Fruit fly (Drosophila melanogaster) whole organism, embryonic: ENCODE measurements around the gene Cks85A.

Experiments used
- Abd-B ChIP-seq: fragments of 200-800 bp; sonication (Bioruptor generic); optimal IDR thresholded peaks from 2 replicates; lab custom pipeline; 2018; ENCODE audit warnings: missing biosample characterization, mild to moderate bottlenecking, missing genetic modification characterization, moderate library complexity
- CG10321 ChIP-seq: fragments of 200-800 bp; sonication (Bioruptor generic); IDR thresholded peaks from 2 replicates; pipeline ENCODE4 v1.3.6; 2022; ENCODE audit warnings: missing biosample characterization, missing genetic modification characterization
- CG10366 ChIP-seq: fragments of 200-800 bp; sonication (Bioruptor generic); IDR thresholded peaks from 2 replicates; pipeline ENCODE4 v1.3.6; 2022; ENCODE audit warnings: missing biosample characterization, missing genetic modification characterization
- CG11093 ChIP-seq: fragments of 200-800 bp; sonication (Bioruptor generic); IDR thresholded peaks from 3 replicates; pipeline ENCODE4 v1.3.6; 2022; ENCODE audit warnings: missing biosample characterization, missing genetic modification characterization
- CG12104 ChIP-seq: fragments of 200-800 bp; sonication (Bioruptor generic); optimal IDR thresholded peaks from 3 replicates; lab custom pipeline; 2016; ENCODE audit warnings: missing biosample characterization, missing genetic modification characterization
- CG12744 ChIP-seq: fragments of 200-800 bp; sonication (Bioruptor generic); optimal IDR thresholded peaks from 2 replicates; lab custom pipeline; 2016; ENCODE audit warnings: missing biosample characterization, missing genetic modification characterization
- CG13775 ChIP-seq: fragments of 200-800 bp; sonication (Bioruptor generic); optimal IDR thresholded peaks from 3 replicates; lab custom pipeline; 2017; ENCODE audit warnings: missing biosample characterization, mild to moderate bottlenecking, missing genetic modification characterization
- CG14050 ChIP-seq: fragments of 200-800 bp; sonication (Bioruptor generic); IDR thresholded peaks from 3 replicates; pipeline ENCODE4 v1.3.6; 2022; ENCODE audit warnings: missing biosample characterization, missing genetic modification characterization
- CG1602 ChIP-seq: fragments of 200-800 bp; sonication (Bioruptor generic); optimal IDR thresholded peaks from 3 replicates; lab custom pipeline; 2016; ENCODE audit warnings: missing biosample characterization, missing genetic modification characterization
- CG1647 ChIP-seq: fragments of 200-800 bp; sonication (Bioruptor generic); optimal IDR thresholded peaks from 3 replicates; lab custom pipeline; 2016; ENCODE audit warnings: missing biosample characterization, missing genetic modification characterization
- CG17385 ChIP-seq: fragments of 200-800 bp; sonication (Bioruptor generic); optimal IDR thresholded peaks from 3 replicates; lab custom pipeline; 2018; ENCODE audit warnings: missing biosample characterization, mild to moderate bottlenecking, missing genetic modification characterization
- CG18619 ChIP-seq: fragments of 200-800 bp; sonication (Bioruptor generic); optimal IDR thresholded peaks from 3 replicates; lab custom pipeline; 2017; ENCODE audit warnings: missing biosample characterization, mild to moderate bottlenecking, missing genetic modification characterization
- CG2116 ChIP-seq: fragments of 200-800 bp; sonication (Bioruptor generic); optimal IDR thresholded peaks from 3 replicates; lab custom pipeline; 2018; ENCODE audit warnings: missing biosample characterization, mild to moderate bottlenecking, missing genetic modification characterization
- CG2199 ChIP-seq: fragments of 200-800 bp; sonication (Bioruptor generic); IDR thresholded peaks from 3 replicates; pipeline ENCODE4 v1.3.6; 2022; ENCODE audit warnings: missing biosample characterization, missing genetic modification characterization
- CG2678 ChIP-seq: fragments of 200-800 bp; sonication (Bioruptor generic); optimal IDR thresholded peaks from 3 replicates; lab custom pipeline; 2019; ENCODE audit warnings: missing biosample characterization, mild to moderate bottlenecking, missing genetic modification characterization, moderate library complexity
- CG42726 ChIP-seq: fragments of 200-800 bp; sonication (Bioruptor generic); IDR thresholded peaks from 2 replicates; pipeline ENCODE4 v1.3.6; 2022; ENCODE audit warnings: missing biosample characterization, missing genetic modification characterization; ENCODE audit not compliant: partially characterized antibody
- CG6254 ChIP-seq: fragments of 200-800 bp; sonication (Bioruptor generic); optimal IDR thresholded peaks from 3 replicates; lab custom pipeline; 2017; ENCODE audit warnings: mild to moderate bottlenecking, missing biosample characterization, missing genetic modification reagents, missing genetic modification characterization
- CG6854 ChIP-seq: fragments of 200-800 bp; sonication (Bioruptor generic); optimal IDR thresholded peaks from 3 replicates; lab custom pipeline; 2017; ENCODE audit warnings: missing biosample characterization, mild to moderate bottlenecking, missing genetic modification characterization
- CG7556 ChIP-seq: fragments of 200-800 bp; sonication (Bioruptor generic); optimal IDR thresholded peaks from 2 replicates; lab custom pipeline; 2017; ENCODE audit warnings: missing biosample characterization, mild to moderate bottlenecking, missing genetic modification characterization
- CG7839 ChIP-seq: fragments of 200-800 bp; sonication (Bioruptor generic); optimal IDR thresholded peaks from 3 replicates; lab custom pipeline; 2018; ENCODE audit warnings: missing biosample characterization, mild to moderate bottlenecking, missing genetic modification characterization, moderate library complexity
- CG8290 ChIP-seq, 3 experiments: fragments of 200-800 bp; sonication (Bioruptor generic); optimal IDR thresholded peaks; 2 replicates each; lab custom pipeline; 2016 to 2019; ENCODE audit warnings: missing biosample characterization in 3 of 3, missing genetic modification characterization in 3 of 3, mild to moderate bottlenecking in 2 of 3, moderate library complexity in 1 of 3
- CG9932 ChIP-seq: fragments of 200-800 bp; sonication (Bioruptor generic); IDR thresholded peaks from 2 replicates; pipeline ENCODE4 v1.3.6; 2022; ENCODE audit warnings: missing biosample characterization, missing genetic modification characterization
- Dp ChIP-seq: fragments of 200-800 bp; sonication (Bioruptor generic); optimal IDR thresholded peaks from 2 replicates; lab custom pipeline; 2018; ENCODE audit warnings: missing biosample characterization, mild to moderate bottlenecking, missing genetic modification characterization, moderate library complexity
- E2f1 ChIP-seq: fragments of 200-800 bp; sonication (Bioruptor generic); IDR thresholded peaks from 2 replicates; pipeline ENCODE4 v1.3.6; 2022; ENCODE audit warnings: missing biosample characterization, missing genetic modification characterization
- Ets65A ChIP-seq: fragments of 200-800 bp; sonication (Bioruptor generic); peaks from one replicate; lab custom pipeline; 2016; ENCODE audit warnings: missing biosample characterization, missing genetic modification characterization
- HLH3B ChIP-seq: fragments of 200-800 bp; sonication (Bioruptor generic); IDR thresholded peaks from 2 replicates; pipeline ENCODE4 v1.3.6; 2022; ENCODE audit warnings: missing biosample characterization, missing genetic modification characterization
- HmgD ChIP-seq: fragments of 200-800 bp; sonication (Bioruptor generic); optimal IDR thresholded peaks from 3 replicates; lab custom pipeline; 2016; ENCODE audit warnings: missing biosample characterization, missing genetic modification characterization
- Jarid2 ChIP-seq: fragments of 200-800 bp; sonication (Bioruptor generic); optimal IDR thresholded peaks from 3 replicates; lab custom pipeline; 2017; ENCODE audit warnings: mild to moderate bottlenecking, missing biosample characterization, missing genetic modification reagents, missing genetic modification characterization
- Lpt ChIP-seq: fragments of >200 bp; optimal IDR thresholded peaks from 2 replicates; lab custom pipeline; 2018; ENCODE audit warnings: missing biosample characterization, missing genetic modification characterization
- Optix ChIP-seq: fragments of 200-800 bp; sonication (Bioruptor generic); IDR thresholded peaks from 3 replicates; pipeline ENCODE4 v1.3.6; 2022; ENCODE audit warnings: missing biosample characterization, missing genetic modification characterization
- Scr ChIP-seq: fragments of 200-800 bp; sonication (Bioruptor generic); IDR thresholded peaks from 2 replicates; pipeline ENCODE4 v1.3.6; 2022; ENCODE audit warnings: missing biosample characterization, missing genetic modification characterization; ENCODE audit not compliant: partially characterized antibody
- ac ChIP-seq: fragments of 200-800 bp; sonication (Bioruptor generic); optimal IDR thresholded peaks from 3 replicates; lab custom pipeline; 2017; ENCODE audit warnings: missing biosample characterization, mild to moderate bottlenecking, missing genetic modification characterization
- aop ChIP-seq: fragments of 200-800 bp; sonication (Bioruptor generic); IDR thresholded peaks from 2 replicates; pipeline ENCODE4 v1.3.6; 2022; ENCODE audit warnings: missing biosample characterization, missing genetic modification characterization
- ato ChIP-seq: fragments of 200-800 bp; sonication (Bioruptor generic); IDR thresholded peaks from 2 replicates; pipeline ENCODE4 v1.3.6; 2022; ENCODE audit warnings: missing biosample characterization, missing genetic modification characterization; ENCODE audit not compliant: partially characterized antibody
- cas ChIP-seq: fragments of 200-800 bp; sonication (Bioruptor generic); IDR thresholded peaks from 2 replicates; pipeline ENCODE4 v1.3.6; 2022; ENCODE audit warnings: missing biosample characterization, missing genetic modification characterization
- cato ChIP-seq: fragments of 200-800 bp; sonication (Bioruptor generic); optimal IDR thresholded peaks from 2 replicates; lab custom pipeline; 2016; ENCODE audit warnings: missing biosample characterization, missing genetic modification characterization, borderline replicate concordance
- dm ChIP-seq: fragments of 200-800 bp; sonication (Bioruptor generic); optimal IDR thresholded peaks from 3 replicates; lab custom pipeline; 2016; ENCODE audit warnings: missing biosample characterization, missing genetic modification characterization
- gcm ChIP-seq: fragments of 200-800 bp; sonication (Bioruptor generic); optimal IDR thresholded peaks from 2 replicates; lab custom pipeline; 2019; ENCODE audit warnings: missing biosample characterization, mild to moderate bottlenecking, missing genetic modification characterization, moderate library complexity
- insv ChIP-seq, 2 experiments: fragments of 200-800 bp; sonication (Bioruptor generic); optimal IDR thresholded peaks; 3 replicates each; lab custom pipeline; 2016 to 2018; ENCODE audit warnings: missing biosample characterization in 2 of 2, missing genetic modification characterization in 2 of 2
- kah ChIP-seq: fragments of 200-800 bp; sonication (Bioruptor generic); optimal IDR thresholded peaks from 2 replicates; lab custom pipeline; 2018; ENCODE audit warnings: missing biosample characterization, mild to moderate bottlenecking, missing genetic modification characterization
- lbe ChIP-seq: fragments of 200-800 bp; sonication (Bioruptor generic); optimal IDR thresholded peaks from 2 replicates; lab custom pipeline; 2016; ENCODE audit warnings: missing biosample characterization, mild to moderate bottlenecking, missing genetic modification characterization
- pan ChIP-seq, 4 experiments: fragments of >200 bp in 3 of 4; fragments of 200-800 bp in 1 of 4; sonication (Bioruptor generic) in 1 of 4; optimal IDR thresholded peaks in 3 of 4; IDR thresholded peaks in 1 of 4; 2 replicates each; pipeline versions ENCODE4 v1.3.6 to Lab custom; 2017 to 2022; ENCODE audit warnings: missing biosample characterization in 2 of 4, missing genetic modification characterization in 2 of 4, mixed read lengths in 1 of 4
- prd ChIP-seq, 3 experiments: fragments of >200 bp in 2 of 3; fragments of 200-800 bp in 1 of 3; sonication (Bioruptor generic) in 1 of 3; optimal IDR thresholded peaks in 2 of 3; IDR thresholded peaks in 1 of 3; 2 replicates in 2 of 3; 3 replicates in 1 of 3; pipeline versions ENCODE4 v1.3.6 to Lab custom; 2017 to 2022; ENCODE audit warnings: missing biosample characterization in 1 of 3, missing genetic modification characterization in 1 of 3
- sna ChIP-seq: fragments of 200-800 bp; sonication (Bioruptor generic); IDR thresholded peaks from 2 replicates; pipeline ENCODE4 v1.3.6; 2022; ENCODE audit warnings: missing biosample characterization, missing genetic modification characterization; ENCODE audit not compliant: partially characterized antibody
- unpg ChIP-seq: fragments of 200-800 bp; sonication (Bioruptor generic); optimal IDR thresholded peaks from 3 replicates; lab custom pipeline; 2018; ENCODE audit warnings: missing biosample characterization, mild to moderate bottlenecking, missing genetic modification characterization, moderate library complexity
- zen ChIP-seq: fragments of 200-800 bp; sonication (Bioruptor generic); optimal IDR thresholded peaks from 3 replicates; lab custom pipeline; 2018; ENCODE audit warnings: missing biosample characterization, mild to moderate bottlenecking, missing genetic modification characterization, moderate library complexity

The Cks85A gene

dm6 chr3R:8670529-8671491, 47.4 kb downstream of the Cks85A start, which contains the start of gene p (continued):
- TF ChIP-seq CG2678 (peak; percentile 45), CG18619 (GFP tag; lab: Kevin White, UChicago) (no peak), CG42726 (GFP tag; lab: Robert Waterston, UW) (no peak), pan (optimal IDR thresholded peaks at IDR 0.05; lab: Kevin White, UChicago) (no peak), pan (GFP tag; optimal IDR thresholded peaks at IDR 0.05 in 1 of 2, IDR thresholded peaks at IDR 0.05 in 1 of 2) (peak in 1 of 2 experiments; percentile 45), CG12104 (GFP tag; lab: Kevin White, UChicago) (no peak), Jarid2 (GFP tag; lab: Kevin White, UChicago) (no peak), Optix (GFP tag; lab: Robert Waterston, UW) (no peak), CG8290 (GFP tag; optimal IDR thresholded peaks at IDR 0.05; lab: Kevin White, UChicago) (peak; percentile 57), CG8290 (tag; optimal IDR thresholded peaks at IDR 0.05; lab: Kevin White, UChicago) (peak in 1 of 2 experiments; percentile 71), CG17385 (peak; percentile 36), unpg (GFP tag; lab: Kevin White, UChicago) (peak; percentile 58), CG2116 (no peak), CG1647 (GFP tag; lab: Kevin White, UChicago) (peak; percentile 30), Abd-B (no peak), CG6854 (GFP tag; lab: Kevin White, UChicago) (no peak), ac (GFP tag; lab: Kevin White, UChicago) (no peak), Scr (GFP tag; lab: Robert Waterston, UW) (no peak), CG6254 (GFP tag; lab: Kevin White, UChicago) (peak; percentile 26), CG12744 (GFP tag; lab: Kevin White, UChicago) (peak; percentile 23), prd (optimal IDR thresholded peaks at IDR 0.05; lab: Kevin White, UChicago) (no peak), prd (GFP tag; IDR thresholded peaks at IDR 0.05; lab: Robert Waterston, UW) (peak; percentile 37; the same call in 1 of the 3 replicates), CG10321 (GFP tag; lab: Robert Waterston, UW) (peak; percentile 63; the same call in 1 of the 2 replicates), CG9932 (GFP tag; lab: Robert Waterston, UW) (peak; percentile 51), CG1602 (GFP tag; lab: Kevin White, UChicago) (no peak), zen (tag; lab: Kevin White, UChicago) (no peak), ato (GFP tag; lab: Robert Waterston, UW) (no peak), Lpt (no peak), Ets65A (GFP tag; lab: Kevin White, UChicago) (peak; percentile 10), lbe (GFP tag; lab: Kevin White, UChicago) (no peak), kah (GFP tag; lab: Kevin White, UChicago) (peak; percentile 30), dm (GFP tag; lab: Kevin White, UChicago) (no peak), gcm (GFP tag; lab: Kevin White, UChicago) (peak; percentile 64), CG7556 (GFP tag; lab: Kevin White, UChicago) (peak; percentile 61), CG2199 (GFP tag; lab: Robert Waterston, UW) (no peak), sna (GFP tag; lab: Robert Waterston, UW) (no peak), CG13775 (no peak), HmgD (GFP tag; lab: Kevin White, UChicago) (no peak), insv (GFP tag; optimal IDR thresholded peaks at IDR 0.05; lab: Kevin White, UChicago) (peak in 1 of 2 experiments; percentile 23), Dp (GFP tag; lab: Kevin White, UChicago) (no peak), cato (GFP tag; lab: Kevin White, UChicago) (no peak), CG11093 (GFP tag; lab: Robert Waterston, UW) (no peak), E2f1 (GFP tag; lab: Robert Waterston, UW) (no peak), cas (GFP tag; lab: Robert Waterston, UW) (0 out of 2 replicates have a peak, but pooled peaks have one; percentile 13), aop (GFP tag; lab: Robert Waterston, UW) (no peak), CG10366 (GFP tag; lab: Robert Waterston, UW) (no peak), HLH3B (GFP tag; lab: Robert Waterston, UW) (peak; percentile 28; the same call in 1 of the 2 replicates), CG7839 (tag; lab: Kevin White, UChicago) (peak; percentile 19), CG14050 (no peak)
